Fruit fly (Drosophila melanogaster): ENCODE data around the gene Srg1.

DNA sequence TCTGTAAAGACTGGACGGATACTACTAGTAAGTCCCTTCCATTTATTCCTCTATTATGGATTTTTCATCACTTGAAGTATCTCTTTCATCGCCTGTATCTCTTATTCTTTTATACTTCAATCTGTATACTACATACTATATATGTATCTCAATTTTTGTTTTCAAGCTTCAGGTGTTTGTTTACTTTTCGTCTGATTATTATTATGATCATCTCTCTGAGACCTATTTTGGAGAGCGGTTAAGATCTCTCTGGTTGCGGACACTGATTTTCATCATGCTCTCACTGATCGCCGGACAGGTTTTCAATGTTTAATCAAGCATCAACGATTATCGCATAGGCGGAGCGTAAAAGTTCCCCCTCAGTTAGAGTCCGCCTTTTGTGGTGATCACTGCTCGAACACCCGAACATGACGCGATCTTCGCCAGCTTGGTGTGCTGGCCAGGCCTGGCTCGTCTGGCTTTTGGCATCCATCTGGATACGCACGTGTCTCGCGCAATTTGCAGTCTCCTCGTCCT, 1.9 kb downstream of the Srg1 start, which contains the start of gene CG7016:
- TF ChIP-seq Blimp-1 (GFP tag; optimal IDR thresholded peaks at IDR 0.05) (no peak), CG6854 (GFP tag; optimal IDR thresholded peaks at IDR 0.05) (no peak), Hr38 (GFP tag; optimal IDR thresholded peaks at IDR 0.05) (no peak), esn (GFP tag; optimal IDR thresholded peaks at IDR 0.05) (no peak), OdsH (GFP tag; optimal IDR thresholded peaks at IDR 0.05) (no peak), CG6276 (GFP tag; optimal IDR thresholded peaks at IDR 0.05) (no peak), Met (GFP tag; optimal IDR thresholded peaks at IDR 0.05) (no peak)
